Fruit fly (Drosophila melanogaster) whole organism, pupa: ENCODE measurements around the gene TAF1B.

ENCODE experiments used
- D1 ChIP-seq: fragments of 200-800 bp; sonication (Bioruptor generic); optimal IDR thresholded peaks from 2 replicates; lab custom pipeline; 2018; ENCODE audit warnings: missing biosample characterization, mild to moderate bottlenecking, missing genetic modification characterization, moderate library complexity
- EcR ChIP-seq: fragments of 200-800 bp; sonication (Bioruptor generic); optimal IDR thresholded peaks from 3 replicates; lab custom pipeline; 2019; ENCODE audit warnings: missing biosample characterization, missing genetic modification characterization, mild to moderate bottlenecking, moderate library complexity, missing genetic modification reagents
- Snoo ChIP-seq: fragments of 200-800 bp; sonication (Bioruptor generic); optimal IDR thresholded peaks from 3 replicates; lab custom pipeline; 2017; ENCODE audit warnings: missing biosample characterization, mild to moderate bottlenecking, missing genetic modification characterization, inconsistent platforms

DNA sequence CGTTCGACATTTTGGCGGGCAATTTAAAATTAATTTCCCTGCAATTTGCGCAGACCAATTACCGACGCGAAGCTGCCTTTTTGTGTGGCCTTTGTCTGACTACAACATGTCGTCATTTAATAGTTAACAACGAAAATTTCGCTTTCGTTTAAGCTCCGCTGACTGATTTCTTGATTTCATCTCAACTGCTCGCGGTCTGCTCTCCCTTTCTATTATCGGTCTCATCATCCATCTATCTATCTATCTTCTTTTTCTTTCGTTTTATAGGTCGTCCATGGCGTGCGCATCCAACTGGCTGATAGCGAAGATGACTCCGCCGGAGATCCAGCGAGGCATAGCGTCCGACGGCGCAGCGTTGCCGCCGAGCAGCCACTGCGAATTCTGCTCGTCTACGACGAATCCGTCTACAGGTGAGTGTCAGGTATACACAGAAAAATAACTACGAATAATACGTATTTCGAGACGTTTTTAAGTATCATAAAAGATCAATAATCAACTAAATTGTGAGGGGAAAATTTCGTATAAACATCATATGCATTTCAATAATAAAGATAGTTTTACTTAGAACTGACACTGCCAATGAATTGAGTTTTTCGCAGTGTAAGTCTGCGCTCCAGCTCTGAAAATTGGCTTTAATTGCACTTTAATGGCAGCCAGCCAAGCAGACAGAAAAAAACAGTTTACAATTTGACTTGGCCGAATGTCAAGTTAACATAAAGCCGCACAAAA lies 10.1 kb upstream of the TAF1B start:
- TF ChIP-seq EcR (GFP tag; lab: Kevin White, UChicago) (no peak), D1 (no peak), Snoo (tag; lab: Kevin White, UChicago) (no peak)
